Worm (Caenorhabditis elegans) whole organism, midembryonic: ENCODE results near the gene K10D2.5.

Experiments
- cog-1 ChIP-seq: sonication (generic microtip); optimal IDR thresholded peaks from 2 replicates; lab custom pipeline; 2016; ENCODE audit warnings: missing genetic modification characterization, missing compliant biosample characterization
- flt-1 ChIP-seq: fragments of 200-800 bp; sonication (Bioruptor generic); IDR thresholded peaks from 2 replicates; pipeline ENCODE4 v1.3.6; 2022; ENCODE audit warnings: missing genetic modification characterization, missing compliant biosample characterization
- tab-1 ChIP-seq: fragments of 200-800 bp; sonication (Bioruptor generic); IDR thresholded peaks from 2 replicates; pipeline ENCODE4 v1.3.6; 2022; ENCODE audit warnings: missing genetic modification characterization, missing compliant biosample characterization
- ztf-23 ChIP-seq: fragments of 200-800 bp; sonication (Bioruptor generic); IDR thresholded peaks from 2 replicates; pipeline ENCODE4 v1.3.6; 2022; ENCODE audit warnings: missing genetic modification reagents, missing genetic modification characterization, missing compliant biosample characterization

ce11 chrIII:5137685-5138084 lies 34.8 kb upstream of the K10D2.5 start:
- no peak for TF ChIP-seq flt-1 (GFP tag; lab: Robert Waterston, UW)
- TF ChIP-seq tab-1 (GFP tag; lab: Robert Waterston, UW) = no peak
- TF ChIP-seq ztf-23 (GFP tag; lab: Robert Waterston, UW) = no peak
- no peak for TF ChIP-seq cog-1 (tag; lab: Kevin White, UChicago)
